Worm (Caenorhabditis elegans): ENCODE data around the gene epac-1.

Gene epac-1

ce11 chrIII:10225056-10225455, 36.0 kb downstream of the epac-1 start:
- TF ChIP-seq lir-3 (tag; optimal IDR thresholded peaks at IDR 0.05; ENCODE audit: poor library complexity) (peak; percentile 79), nhr-28 (tag; optimal IDR thresholded peaks at IDR 0.05) (peak; percentile 47)

ce11 chrIII:10231641-10232040, 42.6 kb downstream of the epac-1 start:
- TF ChIP-seq pqm-1 (tag; optimal IDR thresholded peaks at IDR 0.05) (no peak), Y116A8C.19 (tag; optimal IDR thresholded peaks at IDR 0.05; ENCODE audit: borderline replicate concordance) (no peak), pag-3 (tag; optimal IDR thresholded peaks at IDR 0.05; ENCODE audit: borderline replicate concordance, insufficient read depth) (no peak), aha-1 (tag; optimal IDR thresholded peaks at IDR 0.05) (no peak), nhr-12 (tag; optimal IDR thresholded peaks at IDR 0.05) (no peak), nhr-71 (tag; optimal IDR thresholded peaks at IDR 0.05) (no peak), C04F5.9 (tag; optimal IDR thresholded peaks at IDR 0.05) (no peak), nhr-76 (tag; optimal IDR thresholded peaks at IDR 0.05) (no peak)

- TF ChIP-seq zip-4 (GFP tag; optimal IDR thresholded peaks at IDR 0.05) (no peak), nhr-85 (tag) (peak; percentile 40), lin-35 (GFP tag; optimal IDR thresholded peaks at IDR 0.05) (no peak), nhr-77 (tag; optimal IDR thresholded peaks at IDR 0.05) (no peak), efl-1 (optimal IDR thresholded peaks at IDR 0.05) (no peak), efl-1 (GFP tag; optimal IDR thresholded peaks at IDR 0.05 in 1 of 2) (no peak), unc-30 (tag; optimal IDR thresholded peaks at IDR 0.05) (no peak), skn-1 (tag; optimal IDR thresholded peaks at IDR 0.05) (no peak)
These were observed 45.0 kb downstream of the epac-1 start, which contains the start of gene paml-1 for ce11 chrIII:10233979-10234378. Gene paml-1 (minus strand): TSS chrIII:10234079.

ce11 chrIII:10236291-10236871, 47.4 kb downstream of the epac-1 start:
- no peak for TF ChIP-seq lin-15B (tag; optimal IDR thresholded peaks at IDR 0.05)
- peak; percentile 27 for TF ChIP-seq nhr-90 (tag; optimal IDR thresholded peaks at IDR 0.05; ENCODE audit: poor library complexity)
- no peak for TF ChIP-seq nhr-11 (tag; optimal IDR thresholded peaks at IDR 0.05)
- TF ChIP-seq tbx-2 (tag; optimal IDR thresholded peaks at IDR 0.05), result no peak
- peak; percentile 62 for TF ChIP-seq blmp-1 (tag; optimal IDR thresholded peaks at IDR 0.05)
- TF ChIP-seq nhr-71 (tag; optimal IDR thresholded peaks at IDR 0.05), result peak; percentile 37
- TF ChIP-seq unc-86 (tag; optimal IDR thresholded peaks at IDR 0.05), result no peak
- no peak for TF ChIP-seq rnt-1 (tag; optimal IDR thresholded peaks at IDR 0.05)
- peak in 2 of 6 experiments; percentile 19 to 79 for TF ChIP-seq elt-3 (tag; optimal IDR thresholded peaks at IDR 0.05)
- TF ChIP-seq mdl-1 (tag; optimal IDR thresholded peaks at IDR 0.05), result peak in 1 of 2 experiments; percentile 15
- TF ChIP-seq unc-130 (tag; optimal IDR thresholded peaks at IDR 0.05), result no peak
- TF ChIP-seq snu-23 (GFP tag; optimal IDR thresholded peaks at IDR 0.05), result peak; percentile 39
- peak; percentile 52 for TF ChIP-seq nhr-85 (tag)
- TF ChIP-seq nhr-20 (tag; optimal IDR thresholded peaks at IDR 0.05), result peak; percentile 27
- TF ChIP-seq ama-1 (optimal IDR thresholded peaks at IDR 0.05), result no peak
- TF ChIP-seq lin-14 (GFP tag; optimal IDR thresholded peaks at IDR 0.05), result peak; percentile 51
- TF ChIP-seq lin-35 (GFP tag; optimal IDR thresholded peaks at IDR 0.05), result peak in 1 of 2 experiments; percentile 36
- no peak for TF ChIP-seq nhr-12 (tag; optimal IDR thresholded peaks at IDR 0.05)
- TF ChIP-seq nhr-19 (GFP tag; conservative IDR thresholded peaks at IDR 0.05), result peak; percentile 28; the same call in 1 of the 2 replicates

ce11 chrIII:10238448-10239154, 49.6 kb downstream of the epac-1 start, which contains the start of gene Y70G10A.3:
Gene Y70G10A.3 (plus strand): TSS chrIII:10239104.
- TF ChIP-seq ets-5 (GFP tag; IDR thresholded peaks at IDR 0.05) (no peak), snu-23 (GFP tag; optimal IDR thresholded peaks at IDR 0.05) (peak; percentile 26), blmp-1 (tag; optimal IDR thresholded peaks at IDR 0.05) (peak; percentile 92), unc-62 (GFP tag; optimal IDR thresholded peaks at IDR 0.05) (no peak), nhr-85 (tag) (peak; percentile 71), elt-3 (tag; optimal IDR thresholded peaks at IDR 0.05) (peak in 1 of 6 experiments; percentile 78), lin-14 (GFP tag; optimal IDR thresholded peaks at IDR 0.05) (peak; percentile 16), nhr-20 (tag; optimal IDR thresholded peaks at IDR 0.05) (peak; percentile 9), lin-35 (GFP tag; optimal IDR thresholded peaks at IDR 0.05) (peak in 1 of 2 experiments; percentile 5), lsy-2 (tag; optimal IDR thresholded peaks at IDR 0.05) (no peak), nhr-71 (tag; optimal IDR thresholded peaks at IDR 0.05) (peak; percentile 10)

Data from whole organism, L1 larva.